Fruit fly (Drosophila melanogaster) whole organism, prepupa: Measurements from ENCODE around the gene CG31528.

Experiments
- CG10669 ChIP-seq: fragments of 200-800 bp; sonication (Bioruptor generic); optimal IDR thresholded peaks from 3 replicates; lab custom pipeline; 2018; ENCODE audit warnings: missing biosample characterization, mild to moderate bottlenecking, missing genetic modification characterization, moderate library complexity
- CG11762 ChIP-seq: fragments of 200-800 bp; sonication (Bioruptor generic); optimal IDR thresholded peaks from 3 replicates; lab custom pipeline; 2016; ENCODE audit warnings: missing biosample characterization, missing genetic modification characterization; ENCODE audit not compliant: insufficient read depth
- CG34406 ChIP-seq: fragments of 200-800 bp; sonication (Bioruptor generic); optimal IDR thresholded peaks from 3 replicates; lab custom pipeline; 2016; ENCODE audit warnings: missing biosample characterization, missing genetic modification characterization
- CG4318 ChIP-seq: fragments of 200-800 bp; sonication (Bioruptor generic); optimal IDR thresholded peaks from 3 replicates; lab custom pipeline; 2017; ENCODE audit warnings: missing biosample characterization, mild to moderate bottlenecking, missing genetic modification characterization
- CG6276 ChIP-seq: fragments of 200-800 bp; sonication (Bioruptor generic); optimal IDR thresholded peaks from 2 replicates; lab custom pipeline; 2017; ENCODE audit warnings: missing biosample characterization, mild to moderate bottlenecking, missing genetic modification characterization
- eg ChIP-seq: fragments of 200-800 bp; sonication (Bioruptor generic); IDR thresholded peaks from 3 replicates; pipeline ENCODE4 v1.3.6; 2022; ENCODE audit warnings: missing biosample characterization, missing genetic modification characterization
- fd85E ChIP-seq: fragments of 200-800 bp; sonication (Bioruptor generic); optimal IDR thresholded peaks from 3 replicates; lab custom pipeline; 2016; ENCODE audit warnings: missing biosample characterization, missing genetic modification characterization
- topi ChIP-seq: fragments of 200-800 bp; sonication (Bioruptor generic); optimal IDR thresholded peaks from 3 replicates; lab custom pipeline; 2016; ENCODE audit warnings: missing biosample characterization, missing genetic modification characterization

DNA sequence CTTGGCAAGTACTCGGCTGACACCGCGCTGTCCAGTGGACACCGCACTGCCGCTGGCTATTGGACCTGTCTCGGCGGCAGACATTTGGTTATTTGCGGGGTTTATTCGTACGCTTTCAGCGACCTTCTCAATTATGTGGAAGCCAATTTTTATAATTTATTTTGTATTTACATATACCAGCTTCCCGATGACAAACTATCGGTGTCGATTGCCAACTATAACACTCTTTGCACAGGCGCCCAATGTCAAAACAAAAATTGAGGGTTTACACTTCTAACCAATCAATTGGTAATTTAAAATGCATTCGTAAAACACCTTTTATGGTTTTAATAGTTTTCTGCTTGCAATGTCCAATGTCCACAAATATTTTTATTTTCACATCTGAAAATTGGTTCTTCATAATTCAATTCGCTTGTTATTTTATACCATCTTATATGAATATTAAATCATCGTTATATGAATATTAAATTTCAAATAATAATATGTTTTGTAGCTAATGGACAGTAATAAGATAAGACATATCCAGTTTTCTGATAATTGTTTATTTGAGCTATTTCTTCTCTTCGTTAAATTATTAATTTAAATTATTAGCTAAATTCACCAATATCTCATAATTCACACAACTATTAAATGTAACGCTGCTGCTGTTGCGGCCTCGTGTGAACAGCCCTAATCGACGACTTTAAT, 16.3 kb upstream of the CG31528 start:
- TF ChIP-seq eg (GFP tag; lab: Robert Waterston, UW) (peak; percentile 23; the same call in 1 of the 3 replicates), CG4318 (GFP tag; lab: Kevin White, UChicago) (peak; percentile 29), topi (GFP tag; lab: Kevin White, UChicago) (peak; percentile 5), CG11762 (GFP tag; lab: Kevin White, UChicago) (no peak), CG6276 (GFP tag; lab: Kevin White, UChicago) (no peak), CG10669 (GFP tag; lab: Kevin White, UChicago) (no peak), CG34406 (GFP tag; lab: Kevin White, UChicago) (no peak), fd85E (GFP tag; lab: Kevin White, UChicago) (no peak)
